Fruit fly (Drosophila melanogaster) whole organism, adult: ENCODE results near the gene cbt.

Experiments used
- CG11617 ChIP-seq: fragments of 200-800 bp; sonication (Bioruptor generic); optimal IDR thresholded peaks from 2 replicates; lab custom pipeline; 2017; ENCODE audit warnings: mild to moderate bottlenecking, missing biosample characterization, missing genetic modification reagents, missing genetic modification characterization
- CG12768 ChIP-seq: fragments of 200-800 bp; sonication (Bioruptor generic); optimal IDR thresholded peaks from 2 replicates; lab custom pipeline; 2017; ENCODE audit warnings: missing biosample characterization, missing genetic modification characterization, mild to moderate bottlenecking, moderate library complexity, missing genetic modification reagents
- CG14711 ChIP-seq: fragments of 200-800 bp; sonication (Bioruptor generic); optimal IDR thresholded peaks from 2 replicates; lab custom pipeline; 2018; ENCODE audit warnings: missing biosample characterization, mild to moderate bottlenecking, missing genetic modification characterization, moderate library complexity
- CG1620 ChIP-seq: fragments of 200-800 bp; sonication (Bioruptor generic); optimal IDR thresholded peaks from 2 replicates; lab custom pipeline; 2016; ENCODE audit warnings: missing biosample characterization, missing genetic modification characterization
- CG33017 ChIP-seq: fragments of 200-800 bp; sonication (Bioruptor generic); optimal IDR thresholded peaks from 2 replicates; lab custom pipeline; 2018; ENCODE audit warnings: missing biosample characterization, mild to moderate bottlenecking, missing genetic modification characterization, moderate library complexity
- CG5204 ChIP-seq: fragments of 200-800 bp; sonication (Bioruptor generic); optimal IDR thresholded peaks from 2 replicates; lab custom pipeline; 2016; ENCODE audit warnings: missing biosample characterization, missing genetic modification characterization
- CG7045 ChIP-seq: fragments of 200-800 bp; sonication (Bioruptor generic); optimal IDR thresholded peaks from 2 replicates; lab custom pipeline; 2017; ENCODE audit warnings: missing biosample characterization, mild to moderate bottlenecking, missing genetic modification characterization
- CG7101 ChIP-seq: fragments of 200-800 bp; sonication (Bioruptor generic); optimal IDR thresholded peaks from 2 replicates; lab custom pipeline; 2018; ENCODE audit warnings: missing biosample characterization, mild to moderate bottlenecking, missing genetic modification characterization, moderate library complexity
- Clk ChIP-seq: fragments of 200-800 bp; sonication (Bioruptor generic); optimal IDR thresholded peaks from 2 replicates; lab custom pipeline; 2017; ENCODE audit warnings: missing biosample characterization, missing genetic modification characterization
- Crg-1 ChIP-seq: fragments of 200-800 bp; sonication (Bioruptor generic); optimal IDR thresholded peaks from 2 replicates; lab custom pipeline; 2016; ENCODE audit warnings: missing biosample characterization, missing genetic modification characterization
- Hr96 ChIP-seq: fragments of 200-800 bp; sonication (Bioruptor generic); optimal IDR thresholded peaks from 2 replicates; lab custom pipeline; 2016; ENCODE audit warnings: missing biosample characterization, missing genetic modification characterization
- Mnt ChIP-seq: fragments of 200-800 bp; sonication (Bioruptor generic); optimal IDR thresholded peaks from 2 replicates; lab custom pipeline; 2016; ENCODE audit warnings: missing biosample characterization, mild to moderate bottlenecking, missing genetic modification characterization
- bab1 ChIP-seq: fragments of 200-800 bp; sonication (Bioruptor generic); optimal IDR thresholded peaks from 3 replicates; lab custom pipeline; 2019; ENCODE audit warnings: missing biosample characterization, mild to moderate bottlenecking, missing genetic modification characterization, moderate library complexity
- cic ChIP-seq: fragments of 200-800 bp; sonication (Bioruptor generic); optimal IDR thresholded peaks from 2 replicates; lab custom pipeline; 2017; ENCODE audit warnings: missing biosample characterization, mild to moderate bottlenecking, missing genetic modification characterization, moderate library complexity
- cnc ChIP-seq, 2 experiments: fragments of >200 bp; optimal IDR thresholded peaks; 2 replicates each; lab custom pipeline; 2017
- kay ChIP-seq: fragments of 200-800 bp; sonication (Bioruptor generic); peaks from one replicate; lab custom pipeline; 2016; ENCODE audit warnings: missing biosample characterization, missing genetic modification characterization, borderline replicate concordance
- ovo ChIP-seq: fragments of 200-800 bp; sonication (Bioruptor generic); optimal IDR thresholded peaks from 2 replicates; lab custom pipeline; 2016; ENCODE audit warnings: missing biosample characterization, missing genetic modification characterization
- pad ChIP-seq: fragments of 200-800 bp; sonication (Bioruptor generic); optimal IDR thresholded peaks from 3 replicates; lab custom pipeline; 2017; ENCODE audit warnings: missing biosample characterization, missing genetic modification characterization, mild to moderate bottlenecking, moderate library complexity, missing genetic modification reagents
- tj ChIP-seq: fragments of 200-800 bp; sonication (Bioruptor generic); optimal IDR thresholded peaks from 3 replicates; lab custom pipeline; 2017; ENCODE audit warnings: missing biosample characterization, mild to moderate bottlenecking, missing genetic modification characterization, moderate library complexity
- toe ChIP-seq: fragments of 200-800 bp; sonication (Bioruptor generic); optimal IDR thresholded peaks from 2 replicates; lab custom pipeline; 2016; ENCODE audit warnings: missing biosample characterization, missing genetic modification characterization

Gene cbt

dm6 chr2L:485127-485824 lies 5.8 kb upstream of the cbt start:
- TF ChIP-seq toe (GFP tag; lab: Kevin White, UChicago), result peak; percentile 68
- no peak for TF ChIP-seq ovo (GFP tag; lab: Kevin White, UChicago)

DNA sequence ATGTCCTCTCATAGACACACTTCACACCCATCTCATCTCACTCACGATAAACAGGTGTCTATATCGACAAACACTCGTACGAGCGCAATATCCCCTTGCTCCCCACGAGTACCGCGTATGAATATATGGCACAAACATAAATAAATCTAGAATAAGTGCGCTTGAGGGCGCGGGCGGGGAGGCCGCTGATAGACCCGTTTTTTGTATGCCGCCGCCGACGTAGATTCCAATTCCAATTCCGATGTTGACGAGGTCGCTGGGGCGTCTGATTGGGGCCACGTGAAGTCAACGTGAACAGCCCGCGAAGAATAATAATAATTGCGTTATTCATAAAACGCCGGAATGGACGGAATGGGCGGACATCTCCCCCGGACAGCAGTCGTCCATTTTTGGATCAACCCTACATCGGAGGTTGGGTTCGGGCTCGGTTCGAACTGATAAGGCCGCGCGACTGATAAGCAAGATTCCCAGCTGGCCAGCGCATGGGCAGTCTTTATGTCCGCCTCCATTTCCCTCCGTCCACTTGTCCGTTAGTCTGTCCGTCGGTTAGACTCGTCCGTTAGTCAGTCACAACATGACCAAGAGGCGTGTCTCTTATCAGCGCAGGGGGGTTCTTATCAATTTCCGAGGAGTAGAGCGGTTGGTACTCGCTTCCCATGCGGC lies 4.9 kb upstream of the cbt start:
- TF ChIP-seq cic (GFP tag; lab: Kevin White, UChicago), result peak; percentile 97
- TF ChIP-seq Mnt (GFP tag; lab: Kevin White, UChicago), result peak; percentile 83
- TF ChIP-seq CG7045 (GFP tag; lab: Kevin White, UChicago), result peak; percentile 26
- no peak for TF ChIP-seq Hr96 (GFP tag; lab: Kevin White, UChicago)
- TF ChIP-seq CG5204 (GFP tag; lab: Kevin White, UChicago), result no peak
- peak; percentile 17 for TF ChIP-seq tj (GFP tag; lab: Kevin White, UChicago)
- peak; percentile 32 for TF ChIP-seq ovo (GFP tag; lab: Kevin White, UChicago)
- TF ChIP-seq kay (GFP tag; lab: Kevin White, UChicago), result peak; percentile 92
- TF ChIP-seq CG14711 (tag; lab: Kevin White, UChicago), result no peak
- no peak for TF ChIP-seq bab1 (GFP tag; lab: Kevin White, UChicago)
- no peak for TF ChIP-seq toe (GFP tag; lab: Kevin White, UChicago)
- peak; percentile 26 for TF ChIP-seq pad (GFP tag; lab: Kevin White, UChicago)
- no peak for TF ChIP-seq CG33017
- no peak for TF ChIP-seq CG7101
- TF ChIP-seq Crg-1 (GFP tag; lab: Kevin White, UChicago), result no peak
- TF ChIP-seq CG12768 (GFP tag; lab: Kevin White, UChicago), result peak; percentile 71

- TF ChIP-seq CG5204 (GFP tag; lab: Kevin White, UChicago) (no peak), CG11617 (no peak), CG1620 (GFP tag; lab: Kevin White, UChicago) (no peak), CG33017 (no peak), bab1 (GFP tag; lab: Kevin White, UChicago) (no peak), cnc (optimal IDR thresholded peaks at IDR 0.05; lab: Kevin White, UChicago) (no peak), Clk (GFP tag; lab: Kevin White, UChicago) (no peak), kay (GFP tag; lab: Kevin White, UChicago) (no peak), ovo (GFP tag; lab: Kevin White, UChicago) (no peak), pad (GFP tag; lab: Kevin White, UChicago) (no peak), Crg-1 (GFP tag; lab: Kevin White, UChicago) (no peak)
These were observed 4.1 kb upstream of the cbt start for dm6 chr2L:483347-484280.

- TF ChIP-seq Hr96 (GFP tag; lab: Kevin White, UChicago) (no peak), Crg-1 (GFP tag; lab: Kevin White, UChicago) (peak; percentile 24), tj (GFP tag; lab: Kevin White, UChicago) (peak; percentile 71)
These were observed 3.0 kb upstream of the cbt start for dm6 chr2L:482451-482844.

dm6 chr2L:481757-482450 lies 2.4 kb upstream of the cbt start:
- TF ChIP-seq Mnt (GFP tag; lab: Kevin White, UChicago), result no peak
- TF ChIP-seq Hr96 (GFP tag; lab: Kevin White, UChicago), result peak; percentile 40
- peak; percentile 51 for TF ChIP-seq kay (GFP tag; lab: Kevin White, UChicago)
- peak; percentile 69 for TF ChIP-seq CG5204 (GFP tag; lab: Kevin White, UChicago)
- no peak for TF ChIP-seq CG1620 (GFP tag; lab: Kevin White, UChicago)
- no peak for TF ChIP-seq Crg-1 (GFP tag; lab: Kevin White, UChicago)
- peak; percentile 53 for TF ChIP-seq toe (GFP tag; lab: Kevin White, UChicago)
- TF ChIP-seq cnc (optimal IDR thresholded peaks at IDR 0.05; lab: Kevin White, UChicago), result no peak
- TF ChIP-seq CG11617, result peak; percentile 55
- TF ChIP-seq bab1 (GFP tag; lab: Kevin White, UChicago), result no peak
- peak; percentile 80 for TF ChIP-seq CG7045 (GFP tag; lab: Kevin White, UChicago)
- peak; percentile 45 for TF ChIP-seq CG14711 (tag; lab: Kevin White, UChicago)
- no peak for TF ChIP-seq Clk (GFP tag; lab: Kevin White, UChicago)
- TF ChIP-seq cic (GFP tag; lab: Kevin White, UChicago), result no peak
- TF ChIP-seq CG33017, result peak; percentile 11
- no peak for TF ChIP-seq tj (GFP tag; lab: Kevin White, UChicago)
- peak; percentile 48 for TF ChIP-seq CG7101
- TF ChIP-seq CG12768 (GFP tag; lab: Kevin White, UChicago), result no peak
- no peak for TF ChIP-seq pad (GFP tag; lab: Kevin White, UChicago)
- no peak for TF ChIP-seq ovo (GFP tag; lab: Kevin White, UChicago)
